Worm (Caenorhabditis elegans): ENCODE data around the gene anoh-1.
A peak's percentile ranks its signal among the peaks of the same experiment; 100 is the strongest.
"Not testable (repeated sequence)": the region's sequence is repeated elsewhere in the genome, so short reads cannot be mapped to it uniquely, and the experiment has no call there.

The anoh-1 gene

DNA sequence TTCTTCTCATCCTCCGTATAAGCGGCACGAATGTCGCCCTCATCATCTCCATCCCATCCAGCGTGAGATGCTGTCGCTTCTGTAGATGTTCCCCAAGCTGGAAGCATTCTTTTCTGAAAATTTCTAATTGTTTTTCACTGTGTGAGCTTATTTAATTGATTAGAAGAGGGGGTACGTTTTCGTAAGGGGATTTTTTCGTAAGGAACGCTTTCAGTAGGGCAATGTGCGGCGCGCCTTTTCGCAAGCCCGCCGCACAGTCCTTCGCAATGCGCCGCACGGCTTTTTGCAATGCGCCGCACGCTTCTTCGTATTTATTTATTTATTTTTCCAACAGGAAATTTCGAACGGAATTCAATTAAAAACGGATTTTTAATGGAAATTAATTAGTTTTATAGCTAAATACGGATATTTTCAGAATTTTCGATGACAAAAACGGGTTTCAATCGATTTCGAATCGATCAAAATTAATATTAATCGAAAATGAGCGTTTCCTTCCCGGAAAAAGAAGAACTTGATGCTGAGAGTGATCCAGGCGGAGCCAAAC is 46.7 kb downstream of the anoh-1 start, which contains the start of gene set-25:
TSS of gene set-25 (minus strand) at position 120 of the 544 bp plus-strand sequence.
- TF ChIP-seq him-1, dao-5, W03F9.2 (tag; optimal IDR thresholded peaks at IDR 0.05): not testable (repeated sequence)

DNA sequence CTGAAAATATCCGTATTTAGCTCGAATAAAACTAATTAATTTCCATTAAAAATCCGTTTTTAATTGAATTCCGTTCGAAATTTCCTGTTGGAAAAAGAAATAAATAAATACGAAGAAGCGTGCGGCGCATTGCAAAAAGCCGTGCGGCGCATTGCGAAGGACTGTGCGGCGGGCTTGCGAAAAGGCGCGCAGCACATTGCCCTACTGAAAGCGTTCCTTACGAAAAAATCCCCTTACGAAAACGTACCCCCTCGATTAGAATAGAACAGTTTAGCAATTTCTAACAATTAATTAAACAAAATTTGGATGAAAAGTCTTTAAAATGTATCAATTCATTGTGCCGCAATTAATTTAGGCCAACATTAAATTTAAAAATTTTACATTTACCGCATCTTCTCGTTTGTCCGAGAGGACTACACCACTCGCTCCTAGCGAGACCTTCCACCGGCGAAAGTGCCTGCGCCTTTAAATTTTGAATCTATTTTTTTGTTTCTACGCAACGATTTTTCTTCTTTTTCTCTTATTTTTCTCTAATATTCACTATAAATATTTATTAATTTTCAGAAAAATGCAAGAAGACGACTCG is 50.0 kb downstream of the anoh-1 start, which contains the start of gene npp-18:
TSS of gene npp-18 (plus strand) at position 565 of the 586 bp plus-strand sequence.
- peak; percentile 43 for TF ChIP-seq W03F9.2 (tag; optimal IDR thresholded peaks at IDR 0.05)

DNA sequence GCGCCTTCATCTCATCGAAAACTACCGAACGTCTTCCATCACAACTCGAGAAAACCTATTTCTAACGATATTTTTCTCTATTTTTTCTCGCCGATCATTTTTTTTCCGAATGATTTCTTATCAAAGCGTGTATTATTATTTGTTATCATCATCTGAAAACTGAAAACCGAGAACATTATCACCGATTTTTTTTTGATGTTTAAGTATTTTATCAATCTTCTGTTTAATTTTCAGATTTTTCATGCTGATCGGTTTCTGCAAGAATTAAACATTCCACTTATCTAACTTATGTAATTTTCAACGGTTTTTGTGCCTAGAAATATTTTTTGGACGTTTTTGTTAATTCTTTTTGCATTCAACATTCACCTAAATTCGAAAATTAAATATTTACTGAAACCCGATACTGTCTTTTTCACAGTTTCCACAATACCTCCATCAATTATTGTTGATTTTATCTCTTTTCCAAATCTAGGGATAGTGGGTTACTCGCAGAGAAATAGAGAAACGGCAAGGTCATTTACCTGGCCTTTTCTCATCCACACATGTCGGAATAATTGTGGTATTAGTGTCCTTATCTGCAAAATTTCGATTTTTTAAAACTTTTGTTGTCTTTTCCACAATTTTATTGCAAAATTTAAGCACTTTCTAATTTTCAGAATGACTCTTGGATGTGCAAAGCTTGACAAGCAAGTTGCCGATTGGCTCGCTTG is 52.5 kb downstream of the anoh-1 start, which contains the start of gene pgm-2:
TSS of gene pgm-2 (plus strand) at position 657 of the 710 bp plus-strand sequence.
- TF ChIP-seq him-1 (tag; optimal IDR thresholded peaks at IDR 0.05) (no peak), W03F9.2 (tag; optimal IDR thresholded peaks at IDR 0.05) (no peak), dao-5 (tag; optimal IDR thresholded peaks at IDR 0.05) (no peak)

DNA sequence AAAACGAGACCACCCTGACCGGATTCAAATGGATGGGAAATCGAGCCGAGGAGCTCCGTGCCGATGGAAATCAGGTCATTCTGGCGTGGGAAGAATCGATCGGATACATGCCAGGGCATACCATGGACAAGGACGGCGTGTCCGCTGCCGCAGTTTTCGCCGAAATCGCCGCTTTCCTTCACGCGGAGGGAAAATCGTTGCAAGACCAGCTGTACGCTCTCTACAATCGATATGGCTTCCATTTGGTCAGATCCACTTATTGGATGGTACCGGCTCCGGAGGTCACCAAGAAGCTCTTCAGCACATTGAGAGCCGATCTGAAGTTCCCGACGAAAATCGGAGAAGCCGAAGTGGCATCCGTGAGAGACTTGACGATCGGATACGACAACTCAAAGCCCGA is 55.6 kb downstream of the anoh-1 start:
- TF ChIP-seq W03F9.2 (tag; optimal IDR thresholded peaks at IDR 0.05) (no peak), dao-5 (tag; optimal IDR thresholded peaks at IDR 0.05) (no peak), him-1 (tag; optimal IDR thresholded peaks at IDR 0.05) (no peak)

DNA sequence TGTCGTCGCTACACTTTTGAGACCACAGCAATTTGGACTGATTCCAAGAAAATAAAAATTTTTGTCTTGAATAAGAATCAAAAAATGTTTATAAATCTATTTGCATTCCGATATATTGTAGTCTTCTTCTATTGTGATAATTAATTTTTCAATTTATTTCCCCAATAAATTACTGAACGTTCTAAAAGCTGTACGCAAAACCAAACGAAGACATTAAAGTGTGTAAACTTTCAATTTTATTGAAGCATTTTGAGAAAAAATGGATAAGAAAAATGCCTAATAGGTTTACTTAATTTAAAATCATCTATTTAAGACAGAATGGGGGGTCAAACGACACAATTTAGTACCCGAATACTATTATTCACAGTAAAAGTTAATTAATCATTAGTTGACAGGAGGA is 56.2 kb downstream of the anoh-1 start:
- TF ChIP-seq dao-5 (tag; optimal IDR thresholded peaks at IDR 0.05): no peak
